Worm (Caenorhabditis elegans) whole organism, midembryonic: ENCODE data around the gene trap-2.

Experiments
- cog-1 ChIP-seq: sonication (generic microtip); optimal IDR thresholded peaks from 2 replicates; lab custom pipeline; 2016; ENCODE audit warnings: missing genetic modification characterization, missing compliant biosample characterization
- klf-2 ChIP-seq: fragments of 200-800 bp; sonication (Bioruptor generic); conservative IDR thresholded peaks from 2 replicates; pipeline ENCODE4 v1.3.6; 2022; ENCODE audit warnings: missing genetic modification reagents, missing genetic modification characterization, missing compliant biosample characterization
- ref-1 ChIP-seq: fragments of 200-800 bp; sonication (Bioruptor generic); conservative IDR thresholded peaks from 2 replicates; pipeline ENCODE4 v1.3.6; 2022; ENCODE audit warnings: missing genetic modification reagents, missing genetic modification characterization, missing compliant biosample characterization
- ztf-23 ChIP-seq: fragments of 200-800 bp; sonication (Bioruptor generic); IDR thresholded peaks from 2 replicates; pipeline ENCODE4 v1.3.6; 2022; ENCODE audit warnings: missing genetic modification reagents, missing genetic modification characterization, missing compliant biosample characterization
- ztf-29 ChIP-seq: fragments of 200-800 bp; sonication (Bioruptor generic); IDR thresholded peaks from 2 replicates; pipeline ENCODE4 v1.3.6; 2022; ENCODE audit warnings: missing genetic modification reagents, missing genetic modification characterization, missing compliant biosample characterization

- no peak for TF ChIP-seq cog-1 (tag; lab: Kevin White, UChicago)
- no peak for TF ChIP-seq ztf-29 (GFP tag; lab: Robert Waterston, UW)
- no peak for TF ChIP-seq klf-2 (GFP tag; lab: Robert Waterston, UW)
- no peak for TF ChIP-seq ztf-23 (GFP tag; lab: Robert Waterston, UW)
- no peak for TF ChIP-seq ref-1 (GFP tag; lab: Robert Waterston, UW)
Measured at ce11 chrX:769550-769949, 1.7 kb upstream of the trap-2 start.
